Fruit fly (Drosophila melanogaster) whole organism, embryonic: Measurements from ENCODE around the gene Acat1.

ENCODE experiments used
- Adf1 ChIP-seq: fragments of 200-800 bp; sonication (Bioruptor generic); IDR thresholded peaks from 2 replicates; pipeline ENCODE4 v1.3.6; 2022; ENCODE audit warnings: missing biosample characterization, missing genetic modification characterization
- Aef1 ChIP-seq: fragments of 200-800 bp; sonication (Bioruptor generic); IDR thresholded peaks from 3 replicates; pipeline ENCODE4 v1.3.6; 2022; ENCODE audit warnings: missing biosample characterization, missing genetic modification characterization
- Atf-2 ChIP-seq: fragments of 200-800 bp; sonication (Bioruptor generic); optimal IDR thresholded peaks from 2 replicates; lab custom pipeline; 2016; ENCODE audit warnings: missing biosample characterization, missing genetic modification characterization
- B-H2 ChIP-seq: fragments of 200-800 bp; sonication (Bioruptor generic); optimal IDR thresholded peaks from 2 replicates; lab custom pipeline; 2018; ENCODE audit warnings: missing biosample characterization, mild to moderate bottlenecking, missing genetic modification characterization
- Bgb ChIP-seq: fragments of 200-800 bp; sonication (Bioruptor generic); IDR thresholded peaks from 2 replicates; pipeline ENCODE4 v1.3.6; 2022; ENCODE audit warnings: missing biosample characterization, missing genetic modification characterization; ENCODE audit not compliant: partially characterized antibody
- C15 ChIP-seq: fragments of 200-800 bp; sonication (Bioruptor generic); IDR thresholded peaks from 3 replicates; pipeline ENCODE4 v1.3.6; 2022; ENCODE audit warnings: missing biosample characterization, missing genetic modification characterization
- CG11695 ChIP-seq: fragments of 200-800 bp; sonication (Bioruptor generic); IDR thresholded peaks from 3 replicates; pipeline ENCODE4 v1.3.6; 2022; ENCODE audit warnings: missing biosample characterization, missing genetic modification characterization
- CG13287 ChIP-seq: fragments of 200-800 bp; sonication (Bioruptor generic); IDR thresholded peaks from 2 replicates; pipeline ENCODE4 v1.3.6; 2022; ENCODE audit warnings: missing biosample characterization, missing genetic modification characterization; ENCODE audit not compliant: partially characterized antibody
- CG14860 ChIP-seq: fragments of 200-800 bp; sonication (Bioruptor generic); IDR thresholded peaks from 3 replicates; pipeline ENCODE4 v1.3.6; 2022; ENCODE audit warnings: missing biosample characterization, missing genetic modification characterization; ENCODE audit not compliant: partially characterized antibody
- CG16779 ChIP-seq: fragments of 200-800 bp; sonication (Bioruptor generic); IDR thresholded peaks from 2 replicates; pipeline ENCODE4 v1.3.6; 2022; ENCODE audit warnings: missing biosample characterization, missing genetic modification characterization
- CG16813 ChIP-seq: fragments of 200-800 bp; sonication (Bioruptor generic); IDR thresholded peaks from 3 replicates; pipeline ENCODE4 v1.3.6; 2022; ENCODE audit warnings: missing biosample characterization, missing genetic modification characterization; ENCODE audit not compliant: partially characterized antibody
- CG17568 ChIP-seq: fragments of 200-800 bp; sonication (Bioruptor generic); optimal IDR thresholded peaks from 2 replicates; lab custom pipeline; 2018; ENCODE audit warnings: missing biosample characterization, mild to moderate bottlenecking, missing genetic modification characterization, moderate library complexity
- CG17612 ChIP-seq: fragments of 200-800 bp; sonication (Bioruptor generic); IDR thresholded peaks from 2 replicates; pipeline ENCODE4 v1.3.6; 2022; ENCODE audit warnings: missing biosample characterization, missing genetic modification characterization
- CG2120 ChIP-seq: fragments of 200-800 bp; sonication (Bioruptor generic); optimal IDR thresholded peaks from 3 replicates; lab custom pipeline; 2016; ENCODE audit warnings: missing biosample characterization, missing genetic modification characterization
- CG31388 ChIP-seq: fragments of 200-800 bp; sonication (Bioruptor generic); optimal IDR thresholded peaks from 2 replicates; lab custom pipeline; 2016; ENCODE audit warnings: missing biosample characterization, missing genetic modification characterization
- CG3281 ChIP-seq: fragments of 200-800 bp; sonication (Bioruptor generic); optimal IDR thresholded peaks from 3 replicates; lab custom pipeline; 2017; ENCODE audit warnings: missing biosample characterization, mild to moderate bottlenecking, missing genetic modification characterization
- CG4707 ChIP-seq: fragments of 200-800 bp; sonication (Bioruptor generic); optimal IDR thresholded peaks from 2 replicates; lab custom pipeline; 2018; ENCODE audit warnings: missing biosample characterization, mild to moderate bottlenecking, missing genetic modification characterization, moderate library complexity
- CG4730 ChIP-seq: fragments of 200-800 bp; sonication (Bioruptor generic); IDR thresholded peaks from 2 replicates; pipeline ENCODE4 v1.3.6; 2022; ENCODE audit warnings: missing biosample characterization, missing genetic modification characterization
- CG5245 ChIP-seq: fragments of 200-800 bp; sonication (Bioruptor generic); optimal IDR thresholded peaks from 3 replicates; lab custom pipeline; 2016; ENCODE audit warnings: missing biosample characterization, missing genetic modification characterization
- CG6813 ChIP-seq: fragments of 200-800 bp; sonication (Bioruptor generic); optimal IDR thresholded peaks from 2 replicates; lab custom pipeline; 2017; ENCODE audit warnings: missing biosample characterization, missing genetic modification characterization, mild to moderate bottlenecking, moderate library complexity, missing genetic modification reagents
- CG7556 ChIP-seq: fragments of 200-800 bp; sonication (Bioruptor generic); optimal IDR thresholded peaks from 2 replicates; lab custom pipeline; 2017; ENCODE audit warnings: missing biosample characterization, mild to moderate bottlenecking, missing genetic modification characterization
- CG7963 ChIP-seq: fragments of 200-800 bp; sonication (Bioruptor generic); IDR thresholded peaks from 3 replicates; pipeline ENCODE4 v1.3.6; 2022; ENCODE audit warnings: missing biosample characterization, missing genetic modification characterization; ENCODE audit not compliant: partially characterized antibody
- CG8765 ChIP-seq: fragments of 200-800 bp; sonication (Bioruptor generic); IDR thresholded peaks from 2 replicates; pipeline ENCODE4 v1.3.6; 2022; ENCODE audit warnings: missing biosample characterization, missing genetic modification characterization
- Dip2 ChIP-seq: fragments of 200-800 bp; sonication (Bioruptor generic); IDR thresholded peaks from 2 replicates; pipeline ENCODE4 v1.3.6; 2022; ENCODE audit warnings: missing biosample characterization, missing genetic modification characterization
- HmgD ChIP-seq: fragments of 200-800 bp; sonication (Bioruptor generic); optimal IDR thresholded peaks from 3 replicates; lab custom pipeline; 2016; ENCODE audit warnings: missing biosample characterization, missing genetic modification characterization
- Hsf ChIP-seq: fragments of 200-800 bp; sonication (Bioruptor generic); optimal IDR thresholded peaks from 3 replicates; lab custom pipeline; 2016; ENCODE audit warnings: missing biosample characterization, missing genetic modification characterization
- Jarid2 ChIP-seq: fragments of 200-800 bp; sonication (Bioruptor generic); optimal IDR thresholded peaks from 3 replicates; lab custom pipeline; 2017; ENCODE audit warnings: mild to moderate bottlenecking, missing biosample characterization, missing genetic modification reagents, missing genetic modification characterization
- Kr ChIP-seq: fragments of 200-800 bp; sonication (Bioruptor generic); optimal IDR thresholded peaks from 2 replicates; lab custom pipeline; 2017; ENCODE audit warnings: missing biosample characterization, mild to moderate bottlenecking, missing genetic modification characterization
- Rfx ChIP-seq: fragments of 200-800 bp; sonication (Bioruptor generic); IDR thresholded peaks from 2 replicates; pipeline ENCODE4 v1.3.6; 2022; ENCODE audit warnings: missing biosample characterization, missing genetic modification characterization
- Xbp1 ChIP-seq: fragments of 200-800 bp; sonication (Bioruptor generic); optimal IDR thresholded peaks from 3 replicates; lab custom pipeline; 2016; ENCODE audit warnings: missing biosample characterization, mild to moderate bottlenecking, missing genetic modification characterization
- ac ChIP-seq: fragments of 200-800 bp; sonication (Bioruptor generic); optimal IDR thresholded peaks from 3 replicates; lab custom pipeline; 2017; ENCODE audit warnings: missing biosample characterization, mild to moderate bottlenecking, missing genetic modification characterization
- ato ChIP-seq: fragments of 200-800 bp; sonication (Bioruptor generic); IDR thresholded peaks from 2 replicates; pipeline ENCODE4 v1.3.6; 2022; ENCODE audit warnings: missing biosample characterization, missing genetic modification characterization; ENCODE audit not compliant: partially characterized antibody
- br ChIP-seq: fragments of >200 bp; optimal IDR thresholded peaks from 2 replicates; lab custom pipeline; 2017
- corto ChIP-seq: fragments of 200-800 bp; sonication (Bioruptor generic); optimal IDR thresholded peaks from 2 replicates; lab custom pipeline; 2016; ENCODE audit warnings: missing biosample characterization, mild to moderate bottlenecking, missing genetic modification characterization, moderate library complexity
- dati ChIP-seq: fragments of 200-800 bp; sonication (Bioruptor generic); IDR thresholded peaks from 2 replicates; pipeline ENCODE4 v1.3.6; 2022; ENCODE audit warnings: missing biosample characterization, missing genetic modification characterization
- dmrt99B ChIP-seq: fragments of 200-800 bp; sonication (Bioruptor generic); optimal IDR thresholded peaks from 2 replicates; lab custom pipeline; 2018; ENCODE audit warnings: missing biosample characterization, mild to moderate bottlenecking, missing genetic modification characterization, moderate library complexity
- grn ChIP-seq: fragments of 200-800 bp; sonication (Bioruptor generic); optimal IDR thresholded peaks from 3 replicates; lab custom pipeline; 2017; ENCODE audit warnings: missing biosample characterization, missing genetic modification characterization
- gsb ChIP-seq: fragments of 200-800 bp; sonication (Bioruptor generic); IDR thresholded peaks from 2 replicates; pipeline ENCODE4 v1.3.6; 2022; ENCODE audit warnings: missing biosample characterization, missing genetic modification characterization
- ind ChIP-seq: fragments of 200-800 bp; sonication (Bioruptor generic); optimal IDR thresholded peaks from 3 replicates; lab custom pipeline; 2016; ENCODE audit warnings: missing biosample characterization, missing genetic modification characterization
- jumu ChIP-seq: fragments of 200-800 bp; sonication (Bioruptor generic); optimal IDR thresholded peaks from 3 replicates; lab custom pipeline; 2016; ENCODE audit warnings: missing biosample characterization, missing genetic modification characterization
- kah ChIP-seq: fragments of 200-800 bp; sonication (Bioruptor generic); optimal IDR thresholded peaks from 2 replicates; lab custom pipeline; 2018; ENCODE audit warnings: missing biosample characterization, mild to moderate bottlenecking, missing genetic modification characterization
- knrl ChIP-seq: fragments of 200-800 bp; sonication (Bioruptor generic); IDR thresholded peaks from 3 replicates; pipeline ENCODE4 v1.3.6; 2022; ENCODE audit warnings: missing biosample characterization, missing genetic modification characterization; ENCODE audit not compliant: partially characterized antibody
- luna ChIP-seq: fragments of 200-800 bp; sonication (Bioruptor generic); optimal IDR thresholded peaks from 2 replicates; lab custom pipeline; 2016; ENCODE audit warnings: missing biosample characterization, missing genetic modification characterization
- nom ChIP-seq: fragments of 200-800 bp; sonication (Bioruptor generic); optimal IDR thresholded peaks from 2 replicates; lab custom pipeline; 2017; ENCODE audit warnings: missing biosample characterization, missing genetic modification characterization, mild to moderate bottlenecking, moderate library complexity, missing genetic modification reagents
- pb ChIP-seq: fragments of 200-800 bp; sonication (Bioruptor generic); optimal IDR thresholded peaks from 3 replicates; lab custom pipeline; 2016; ENCODE audit warnings: missing biosample characterization, missing genetic modification characterization
- phol ChIP-seq: fragments of 200-800 bp; sonication (Bioruptor generic); optimal IDR thresholded peaks from 3 replicates; lab custom pipeline; 2018; ENCODE audit warnings: missing biosample characterization, mild to moderate bottlenecking, missing genetic modification characterization, moderate library complexity
- slp2 ChIP-seq: fragments of 200-800 bp; sonication (Bioruptor generic); optimal IDR thresholded peaks from 2 replicates; lab custom pipeline; 2016; ENCODE audit warnings: missing biosample characterization, missing genetic modification characterization
- tap ChIP-seq: fragments of 200-800 bp; optimal IDR thresholded peaks from 3 replicates; lab custom pipeline; 2019; ENCODE audit warnings: missing biosample characterization, mild to moderate bottlenecking, missing genetic modification characterization, moderate library complexity
- yki ChIP-seq: fragments of >200 bp; optimal IDR thresholded peaks from 3 replicates; lab custom pipeline; 2018

The Acat1 gene

DNA sequence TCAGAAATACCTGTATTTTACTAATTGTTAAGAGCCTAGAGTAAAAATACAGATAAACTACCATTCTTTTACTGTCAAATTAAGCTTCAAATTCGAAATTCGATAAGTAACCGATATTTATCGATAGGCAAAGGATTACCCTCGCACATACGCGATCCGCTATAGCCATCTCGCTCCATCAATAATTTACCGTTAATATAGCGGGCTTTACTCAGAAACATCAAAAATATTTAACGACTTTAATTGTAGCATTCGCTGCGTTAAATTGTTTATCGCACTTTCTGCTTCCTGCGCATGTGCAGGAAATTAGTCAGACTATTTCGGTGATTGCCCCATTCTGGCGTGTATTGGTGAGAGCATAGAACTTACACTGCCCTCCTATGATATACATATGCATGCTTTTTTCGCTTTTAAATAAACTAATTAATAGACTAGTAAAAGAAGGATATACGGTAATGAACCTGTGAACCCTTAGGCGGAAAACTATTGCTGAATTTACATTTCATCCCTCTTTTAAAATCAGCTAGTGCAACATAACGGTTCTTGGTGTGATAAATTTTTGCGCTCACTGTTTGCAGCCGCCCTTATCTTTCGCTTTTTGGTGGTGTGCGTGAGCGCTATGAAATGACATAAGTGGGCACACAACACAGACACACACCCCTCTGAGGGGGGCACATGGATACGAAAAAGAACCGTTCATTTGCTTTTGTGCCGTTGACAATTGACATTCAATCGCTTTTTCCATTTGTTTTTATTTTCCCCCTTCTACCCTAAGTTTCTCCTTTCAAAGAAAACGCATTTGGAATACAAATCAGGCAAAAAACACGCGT, 19.9 kb upstream of the Acat1 start, which contains the start of the genes dpr14 and spidey (continued):
- peak; percentile 90 for TF ChIP-seq Xbp1 (GFP tag; lab: Kevin White, UChicago)
- peak; percentile 51; the same call in 1 of the 3 replicates for TF ChIP-seq CG16813 (GFP tag; lab: Robert Waterston, UW)
- peak; percentile 92 for TF ChIP-seq CG3281
- TF ChIP-seq Kr (GFP tag; lab: Kevin White, UChicago): no peak
- peak; percentile 52 for TF ChIP-seq HmgD (GFP tag; lab: Kevin White, UChicago)
- TF ChIP-seq Adf1 (GFP tag; lab: Robert Waterston, UW): peak; percentile 83; the same call in 1 of the 2 replicates
- TF ChIP-seq phol (tag; lab: Kevin White, UChicago): peak; percentile 86
- TF ChIP-seq Dip2 (GFP tag; lab: Robert Waterston, UW): 0 out of 2 replicates have a peak, but pooled peaks have one; percentile 31
- TF ChIP-seq CG5245 (GFP tag; lab: Kevin White, UChicago): peak; percentile 74
- peak; percentile 36 for TF ChIP-seq grn (GFP tag; lab: Kevin White, UChicago)
- peak; percentile 94 for TF ChIP-seq Rfx (GFP tag; lab: Robert Waterston, UW)
- TF ChIP-seq CG7963 (GFP tag; lab: Robert Waterston, UW): 0 out of 3 replicates have a peak, but pooled peaks have one; percentile 8
- peak; percentile 94 for TF ChIP-seq dmrt99B (tag; lab: Kevin White, UChicago)
- TF ChIP-seq CG13287 (GFP tag; lab: Robert Waterston, UW): 0 out of 2 replicates have a peak, but pooled peaks have one; percentile 32
- TF ChIP-seq CG4707 (GFP tag; lab: Kevin White, UChicago): peak; percentile 62
- TF ChIP-seq CG16779 (GFP tag; lab: Robert Waterston, UW): peak; percentile 81
- TF ChIP-seq dati: no peak
- TF ChIP-seq nom (GFP tag; lab: Kevin White, UChicago): peak; percentile 63
- peak; percentile 48 for TF ChIP-seq CG31388 (GFP tag; lab: Kevin White, UChicago)
- peak; percentile 56 for TF ChIP-seq luna (GFP tag; lab: Kevin White, UChicago)
- TF ChIP-seq knrl (GFP tag; lab: Robert Waterston, UW): no peak
- TF ChIP-seq corto (GFP tag; lab: Kevin White, UChicago): no peak
- peak; percentile 71; the same call in 1 of the 3 replicates for TF ChIP-seq C15 (GFP tag; lab: Robert Waterston, UW)
- peak; percentile 80 for TF ChIP-seq CG17568 (GFP tag; lab: Kevin White, UChicago)
- TF ChIP-seq Atf-2: peak; percentile 83
- peak; percentile 74 for TF ChIP-seq Jarid2 (GFP tag; lab: Kevin White, UChicago)
- peak; percentile 80 for TF ChIP-seq CG17612
- peak; percentile 92 for TF ChIP-seq CG6813 (GFP tag; lab: Kevin White, UChicago)
- no peak for TF ChIP-seq yki
- TF ChIP-seq Hsf (GFP tag; lab: Kevin White, UChicago): peak; percentile 88
- TF ChIP-seq ac (GFP tag; lab: Kevin White, UChicago): peak; percentile 59
- peak; percentile 22 for TF ChIP-seq pb
- peak; percentile 71 for TF ChIP-seq CG8765
- TF ChIP-seq Bgb: peak; percentile 28; the same call in 1 of the 2 replicates
- no peak for TF ChIP-seq br
- peak; percentile 90 for TF ChIP-seq ind (GFP tag; lab: Kevin White, UChicago)
- peak; percentile 76 for TF ChIP-seq CG4730 (GFP tag; lab: Robert Waterston, UW)
- peak; percentile 83 for TF ChIP-seq slp2 (GFP tag; lab: Kevin White, UChicago)
- peak; percentile 90 for TF ChIP-seq CG11695 (GFP tag; lab: Robert Waterston, UW)
- TF ChIP-seq Aef1 (GFP tag; lab: Robert Waterston, UW): peak; percentile 90
- no peak for TF ChIP-seq ato (GFP tag; lab: Robert Waterston, UW)
- peak; percentile 90 for TF ChIP-seq B-H2
- TF ChIP-seq tap (tag; lab: Kevin White, UChicago): peak; percentile 91
- TF ChIP-seq jumu (GFP tag; lab: Kevin White, UChicago): peak; percentile 81
- peak; percentile 85 for TF ChIP-seq gsb
- peak; percentile 90 for TF ChIP-seq CG7556
- TF ChIP-seq CG2120 (GFP tag; lab: Kevin White, UChicago): peak; percentile 96
- TF ChIP-seq CG14860 (GFP tag; lab: Robert Waterston, UW): no peak
- peak; percentile 69 for TF ChIP-seq kah (GFP tag; lab: Kevin White, UChicago)
